Fruit fly (Drosophila melanogaster) whole organism, adult: Measurements from ENCODE around the gene CG10516.

Source experiments
- CG11617 ChIP-seq: fragments of 200-800 bp; sonication (Bioruptor generic); optimal IDR thresholded peaks from 2 replicates; lab custom pipeline; 2017; ENCODE audit warnings: mild to moderate bottlenecking, missing biosample characterization, missing genetic modification reagents, missing genetic modification characterization
- CG12768 ChIP-seq: fragments of 200-800 bp; sonication (Bioruptor generic); optimal IDR thresholded peaks from 2 replicates; lab custom pipeline; 2017; ENCODE audit warnings: missing biosample characterization, missing genetic modification characterization, mild to moderate bottlenecking, moderate library complexity, missing genetic modification reagents
- CG1620 ChIP-seq: fragments of 200-800 bp; sonication (Bioruptor generic); optimal IDR thresholded peaks from 2 replicates; lab custom pipeline; 2016; ENCODE audit warnings: missing biosample characterization, missing genetic modification characterization
- CG33017 ChIP-seq: fragments of 200-800 bp; sonication (Bioruptor generic); optimal IDR thresholded peaks from 2 replicates; lab custom pipeline; 2018; ENCODE audit warnings: missing biosample characterization, mild to moderate bottlenecking, missing genetic modification characterization, moderate library complexity
- CG7101 ChIP-seq: fragments of 200-800 bp; sonication (Bioruptor generic); optimal IDR thresholded peaks from 2 replicates; lab custom pipeline; 2018; ENCODE audit warnings: missing biosample characterization, mild to moderate bottlenecking, missing genetic modification characterization, moderate library complexity
- Clk ChIP-seq: fragments of 200-800 bp; sonication (Bioruptor generic); optimal IDR thresholded peaks from 2 replicates; lab custom pipeline; 2017; ENCODE audit warnings: missing biosample characterization, missing genetic modification characterization
- Crg-1 ChIP-seq: fragments of 200-800 bp; sonication (Bioruptor generic); optimal IDR thresholded peaks from 2 replicates; lab custom pipeline; 2016; ENCODE audit warnings: missing biosample characterization, missing genetic modification characterization
- Hr96 ChIP-seq: fragments of 200-800 bp; sonication (Bioruptor generic); optimal IDR thresholded peaks from 2 replicates; lab custom pipeline; 2016; ENCODE audit warnings: missing biosample characterization, missing genetic modification characterization
- bab1 ChIP-seq: fragments of 200-800 bp; sonication (Bioruptor generic); optimal IDR thresholded peaks from 3 replicates; lab custom pipeline; 2019; ENCODE audit warnings: missing biosample characterization, mild to moderate bottlenecking, missing genetic modification characterization, moderate library complexity
- kay ChIP-seq: fragments of 200-800 bp; sonication (Bioruptor generic); peaks from one replicate; lab custom pipeline; 2016; ENCODE audit warnings: missing biosample characterization, missing genetic modification characterization, borderline replicate concordance
- ovo ChIP-seq: fragments of 200-800 bp; sonication (Bioruptor generic); optimal IDR thresholded peaks from 2 replicates; lab custom pipeline; 2016; ENCODE audit warnings: missing biosample characterization, missing genetic modification characterization
- tj ChIP-seq: fragments of 200-800 bp; sonication (Bioruptor generic); optimal IDR thresholded peaks from 3 replicates; lab custom pipeline; 2017; ENCODE audit warnings: missing biosample characterization, mild to moderate bottlenecking, missing genetic modification characterization, moderate library complexity

dm6 chr3L:15988039-15988546, 20.1 kb downstream of the CG10516 start, which contains the start of gene Hip14:
- TF ChIP-seq CG1620 (peak; percentile 25), CG11617 (GFP tag; lab: Kevin White, UChicago) (peak; percentile 51), ovo (GFP tag; lab: Kevin White, UChicago) (no peak), Clk (GFP tag; lab: Kevin White, UChicago) (no peak), kay (GFP tag; lab: Kevin White, UChicago) (no peak), bab1 (peak; percentile 11), CG33017 (tag; lab: Kevin White, UChicago) (peak; percentile 16), CG7101 (peak; percentile 58), Hr96 (no peak), tj (GFP tag; lab: Kevin White, UChicago) (no peak), Crg-1 (GFP tag; lab: Kevin White, UChicago) (peak; percentile 10), CG12768 (GFP tag; lab: Kevin White, UChicago) (peak; percentile 65)
